Fruit fly (Drosophila melanogaster): Measurements from ENCODE around the gene CG15641.

Gene CG15641

dm6 chrX:15498791-15499190 lies 31.1 kb downstream of the CG15641 start:
- no peak for TF ChIP-seq sv (GFP tag; optimal IDR thresholded peaks at IDR 0.05)
- TF ChIP-seq h (GFP tag; optimal IDR thresholded peaks at IDR 0.05) = peak; percentile 55
- TF ChIP-seq CG32264 (GFP tag; optimal IDR thresholded peaks at IDR 0.05) = no peak
- peak in 1 of 2 experiments; percentile 26 for TF ChIP-seq foxo (GFP tag; optimal IDR thresholded peaks at IDR 0.05)
- TF ChIP-seq woc (GFP tag; optimal IDR thresholded peaks at IDR 0.05) = no peak
- TF ChIP-seq dsf (GFP tag; optimal IDR thresholded peaks at IDR 0.05; ENCODE audit: borderline replicate concordance) = no peak
- peak; percentile 12 for TF ChIP-seq tai (GFP tag; optimal IDR thresholded peaks at IDR 0.05)
- peak; percentile 45 for TF ChIP-seq Hnf4 (GFP tag; optimal IDR thresholded peaks at IDR 0.05)
- no peak for TF ChIP-seq GATAd (GFP tag; optimal IDR thresholded peaks at IDR 0.05)
- no peak for TF ChIP-seq jim (GFP tag; optimal IDR thresholded peaks at IDR 0.05)
- TF ChIP-seq Hr78 (GFP tag; optimal IDR thresholded peaks at IDR 0.05) = no peak
- TF ChIP-seq Dfd (GFP tag; optimal IDR thresholded peaks at IDR 0.05) = no peak
- no peak for TF ChIP-seq Rel (GFP tag; optimal IDR thresholded peaks at IDR 0.05)
- peak; percentile 41 for TF ChIP-seq Rel (tag; optimal IDR thresholded peaks at IDR 0.05)
- no peak for TF ChIP-seq dmrt93B (GFP tag; optimal IDR thresholded peaks at IDR 0.05)
- no peak for TF ChIP-seq pan (optimal IDR thresholded peaks at IDR 0.05)
- TF ChIP-seq br (GFP tag; optimal IDR thresholded peaks at IDR 0.05) = peak; percentile 42
- TF ChIP-seq CrebA (GFP tag; optimal IDR thresholded peaks at IDR 0.05; ENCODE audit: borderline replicate concordance) = no peak
- TF ChIP-seq Vsx2 (GFP tag; optimal IDR thresholded peaks at IDR 0.05; ENCODE audit: partially characterized antibody) = no peak
- TF ChIP-seq Mio (GFP tag; optimal IDR thresholded peaks at IDR 0.05) = no peak
- no peak for TF ChIP-seq Jra (GFP tag; optimal IDR thresholded peaks at IDR 0.05)
- TF ChIP-seq Dif (GFP tag; optimal IDR thresholded peaks at IDR 0.05; ENCODE audit: partially characterized antibody) = peak; percentile 57
- peak; percentile 66 for TF ChIP-seq Hr83 (GFP tag; optimal IDR thresholded peaks at IDR 0.05; ENCODE audit: poor library complexity, severe bottlenecking)
- TF ChIP-seq Sp1 (GFP tag; optimal IDR thresholded peaks at IDR 0.05) = peak; percentile 54
- TF ChIP-seq lola (GFP tag; optimal IDR thresholded peaks at IDR 0.05) = no peak
- no peak for TF ChIP-seq ey (GFP tag; optimal IDR thresholded peaks at IDR 0.05)
- no peak for TF ChIP-seq OdsH (GFP tag; optimal IDR thresholded peaks at IDR 0.05)
- peak; percentile 42 for TF ChIP-seq rgr (GFP tag; optimal IDR thresholded peaks at IDR 0.05)
- TF ChIP-seq N (GFP tag; optimal IDR thresholded peaks at IDR 0.05) = no peak
- no peak for TF ChIP-seq usp (GFP tag; optimal IDR thresholded peaks at IDR 0.05)
- TF ChIP-seq psq (GFP tag; optimal IDR thresholded peaks at IDR 0.05) = no peak
- TF ChIP-seq HLH106 (tag; optimal IDR thresholded peaks at IDR 0.05) = peak; percentile 7
- TF ChIP-seq brk (GFP tag; optimal IDR thresholded peaks at IDR 0.05) = no peak
- peak; percentile 12 for TF ChIP-seq fru (GFP tag; optimal IDR thresholded peaks at IDR 0.05)
- TF ChIP-seq Myc (optimal IDR thresholded peaks at IDR 0.05) = no peak
- TF ChIP-seq Abd-B (GFP tag; optimal IDR thresholded peaks at IDR 0.05) = no peak
- TF ChIP-seq dl (GFP tag; optimal IDR thresholded peaks at IDR 0.05; ENCODE audit: insufficient read depth in 1 of 2, partially characterized antibody in 2 of 2) = no peak

dm6 chrX:15499996-15500904 lies 32.6 kb downstream of the CG15641 start:
- TF ChIP-seq h (GFP tag; optimal IDR thresholded peaks at IDR 0.05) (no peak), Sp1 (GFP tag; optimal IDR thresholded peaks at IDR 0.05) (no peak), tai (GFP tag; optimal IDR thresholded peaks at IDR 0.05) (no peak), br (GFP tag; optimal IDR thresholded peaks at IDR 0.05) (peak; percentile 55), HLH106 (tag; optimal IDR thresholded peaks at IDR 0.05) (no peak), Rel (GFP tag; optimal IDR thresholded peaks at IDR 0.05) (no peak), Rel (tag; optimal IDR thresholded peaks at IDR 0.05) (peak; percentile 41), Myc (optimal IDR thresholded peaks at IDR 0.05) (no peak), Dif (GFP tag; optimal IDR thresholded peaks at IDR 0.05; ENCODE audit: partially characterized antibody) (no peak), Hnf4 (GFP tag; optimal IDR thresholded peaks at IDR 0.05) (no peak), sage (GFP tag; optimal IDR thresholded peaks at IDR 0.05) (no peak), CrebA (GFP tag; optimal IDR thresholded peaks at IDR 0.05; ENCODE audit: borderline replicate concordance) (no peak), woc (GFP tag; optimal IDR thresholded peaks at IDR 0.05) (no peak), psq (GFP tag; optimal IDR thresholded peaks at IDR 0.05) (no peak)
